Fruit fly (Drosophila melanogaster) Kc167 (cell line): Measurements from ENCODE around the gene Mvl.

Experiments
- Myc ChIP-seq: fragments of >200 bp; optimal IDR thresholded peaks from 2 replicates; lab custom pipeline; 2017; ENCODE audit warnings: missing external identifiers
- Sin3A ChIP-seq: fragments of >200 bp; optimal IDR thresholded peaks from 2 replicates; lab custom pipeline; 2018; ENCODE audit warnings: missing external identifiers
- h ChIP-seq: fragments of >200 bp; optimal IDR thresholded peaks from 3 replicates; lab custom pipeline; 2018; ENCODE audit warnings: missing external identifiers
- insv ChIP-seq: fragments of >200 bp; optimal IDR thresholded peaks from 3 replicates; lab custom pipeline; 2018; ENCODE audit warnings: missing external identifiers
- psq ChIP-seq: fragments of >200 bp; optimal IDR thresholded peaks from 2 replicates; lab custom pipeline; 2017; ENCODE audit warnings: missing external identifiers
- ttk ChIP-seq: sonication (Bioruptor generic); optimal IDR thresholded peaks from 2 replicates; lab custom pipeline; 2017; ENCODE audit warnings: missing external identifiers

DNA sequence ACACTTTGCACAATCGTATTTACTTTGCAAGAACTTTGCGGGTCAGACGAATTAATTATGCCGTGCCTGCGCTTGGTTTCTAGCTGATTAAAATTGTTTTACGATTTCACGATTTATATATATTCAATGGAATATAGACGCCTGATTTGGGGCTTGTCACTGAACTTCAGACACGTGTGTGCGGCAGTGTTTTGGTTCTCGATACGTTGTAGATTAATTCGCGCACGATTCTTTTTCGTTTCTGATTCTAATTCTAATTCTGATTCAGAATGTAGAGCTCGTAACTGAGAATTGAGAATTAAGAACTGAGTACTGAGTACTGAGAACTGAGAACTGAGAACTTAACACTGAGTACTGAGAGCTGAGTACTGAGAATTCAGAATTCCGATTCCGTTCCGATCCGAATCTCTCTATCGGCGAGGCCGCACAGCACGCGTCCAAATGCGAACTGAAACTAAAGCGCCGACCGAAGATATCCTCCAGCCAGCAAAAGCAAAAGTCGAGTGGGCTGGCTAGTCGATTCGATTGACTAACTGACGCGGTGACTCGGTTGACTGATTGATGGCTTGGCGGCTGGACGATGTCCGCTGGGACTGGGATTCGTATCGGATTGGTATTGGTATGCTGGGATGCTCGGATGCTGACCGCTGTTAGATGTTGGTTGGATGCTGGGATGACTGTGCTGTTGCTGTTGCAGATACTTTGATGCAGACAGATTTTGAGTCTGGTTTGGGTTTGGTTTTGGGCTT is 37.7 kb downstream of the Mvl start:
- no peak for TF ChIP-seq Myc (lab: Kevin White, UChicago)
- no peak for TF ChIP-seq psq (lab: Kevin White, UChicago)
- TF ChIP-seq insv = no peak
- TF ChIP-seq ttk = no peak
- no peak for TF ChIP-seq Sin3A
- TF ChIP-seq h (lab: Kevin White, UChicago) = no peak
